Worm (Caenorhabditis elegans): ENCODE results near the gene sre-45.

Gene sre-45

DNA sequence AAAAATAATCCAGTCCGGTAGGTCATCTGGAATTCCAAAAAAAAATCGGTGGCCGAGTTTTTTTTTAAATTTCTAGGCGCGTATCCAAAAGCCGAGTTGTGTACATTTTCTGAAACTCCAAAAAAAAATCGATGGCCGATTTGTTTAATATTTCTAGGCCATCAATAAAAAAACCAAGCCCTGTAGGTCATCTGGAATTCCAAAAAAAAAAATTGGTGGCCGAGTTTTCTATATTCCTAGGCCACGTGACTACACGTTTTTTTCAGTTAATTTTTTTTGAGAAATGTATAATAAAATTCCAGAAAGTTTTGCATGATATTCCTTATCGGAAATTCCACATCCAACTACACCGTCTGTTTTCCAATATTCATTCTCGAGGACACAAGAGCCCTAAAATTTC lies at the start of gene sre-45:
Gene sre-45 (plus strand): TSS at position 301 of the 400 bp plus-strand sequence.
- no peak for TF ChIP-seq ceh-9 (tag; optimal IDR thresholded peaks at IDR 0.05)
- no peak for TF ChIP-seq hlh-8 (tag; optimal IDR thresholded peaks at IDR 0.05)
- TF ChIP-seq lin-11 (tag; optimal IDR thresholded peaks at IDR 0.05) = no peak
- TF ChIP-seq sox-2 (GFP tag; IDR thresholded peaks at IDR 0.05) = no peak
- no peak for TF ChIP-seq T23F11.4 (GFP tag; optimal IDR thresholded peaks at IDR 0.05)
- no peak for TF ChIP-seq ceh-6 (GFP tag; optimal IDR thresholded peaks at IDR 0.05)
- TF ChIP-seq K09A11.1 (tag; optimal IDR thresholded peaks at IDR 0.05; ENCODE audit: insufficient read depth) = no peak
- TF ChIP-seq lim-6 (tag; optimal IDR thresholded peaks at IDR 0.05) = no peak
- no peak for TF ChIP-seq pqm-1 (tag; optimal IDR thresholded peaks at IDR 0.05)
- no peak for TF ChIP-seq fkh-6 (tag; optimal IDR thresholded peaks at IDR 0.05)

DNA sequence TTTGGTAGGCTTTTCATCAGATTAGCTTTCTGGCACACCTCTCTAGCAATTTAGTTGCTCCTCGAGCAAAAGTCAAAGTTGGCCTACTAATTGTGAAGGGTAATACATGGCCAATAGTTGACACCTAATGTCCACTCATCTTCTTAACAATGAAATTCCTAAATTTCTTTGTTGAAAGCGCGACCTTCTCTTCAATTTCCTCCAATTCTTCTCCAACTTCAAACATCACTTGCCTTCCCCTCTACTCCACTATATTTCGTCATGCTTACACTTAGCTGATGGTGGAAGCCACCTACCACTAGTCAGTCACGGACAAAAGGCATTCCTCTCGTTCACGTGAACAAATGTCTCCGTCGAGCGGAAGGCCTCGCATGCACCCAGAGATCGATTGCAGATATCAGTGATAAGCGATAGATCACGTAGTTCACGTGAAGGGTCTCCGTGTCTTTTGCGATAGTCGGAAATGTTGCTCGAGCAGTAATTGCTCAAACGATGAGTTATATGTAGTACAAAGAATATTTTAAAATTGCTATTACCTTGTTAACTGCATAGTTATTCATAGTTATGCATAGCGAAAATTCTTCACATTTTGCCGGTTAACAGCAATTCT lies 48.6 kb upstream of the sre-45 start, which contains the start of gene E01G4.3:
Gene E01G4.3 (minus strand): TSS at position 560 of the 610 bp plus-strand sequence.
- TF ChIP-seq pqm-1 (tag; optimal IDR thresholded peaks at IDR 0.05) (peak; percentile 31), zip-5 (tag; optimal IDR thresholded peaks at IDR 0.05) (no peak), elt-2 (tag; optimal IDR thresholded peaks at IDR 0.05) (peak; percentile 84), nfya-1 (tag; optimal IDR thresholded peaks at IDR 0.05) (peak; percentile 44), ceh-18 (tag; optimal IDR thresholded peaks at IDR 0.05) (peak; percentile 72), K02D7.2 (tag; optimal IDR thresholded peaks at IDR 0.05) (no peak), rnt-1 (tag; optimal IDR thresholded peaks at IDR 0.05) (peak; percentile 59), hlh-30 (tag; optimal IDR thresholded peaks at IDR 0.05; ENCODE audit: insufficient read depth) (peak; percentile 40), nhr-11 (tag; optimal IDR thresholded peaks at IDR 0.05) (no peak)

DNA sequence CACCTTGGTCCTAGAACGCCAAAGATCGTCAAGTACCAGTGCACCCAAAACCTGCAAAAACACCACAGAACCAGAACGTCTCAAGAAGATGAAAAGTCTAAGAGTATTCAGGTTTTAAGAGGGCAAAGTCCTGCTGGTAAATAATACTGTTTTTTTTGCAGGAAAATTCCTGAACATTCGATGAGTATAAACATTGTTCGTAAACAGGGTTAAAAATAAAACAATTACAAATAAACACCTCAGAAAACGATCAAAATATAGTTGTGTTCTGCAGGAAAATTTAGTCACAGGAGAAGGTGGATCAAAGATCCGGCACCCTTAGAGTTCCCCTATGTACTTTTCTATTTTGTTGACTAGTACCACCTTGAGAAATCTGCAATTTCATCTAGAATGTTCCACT lies 47.0 kb upstream of the sre-45 start:
- no peak for TF ChIP-seq unc-3 (GFP tag; conservative IDR thresholded peaks at IDR 0.05)
- TF ChIP-seq unc-3 (tag; optimal IDR thresholded peaks at IDR 0.05) = no peak
- TF ChIP-seq sox-2 (GFP tag; IDR thresholded peaks at IDR 0.05) = no peak
- no peak for TF ChIP-seq ceh-14 (tag; optimal IDR thresholded peaks at IDR 0.05)
- no peak for TF ChIP-seq ztf-16 (tag; optimal IDR thresholded peaks at IDR 0.05)
- no peak for TF ChIP-seq eyg-1 (tag; optimal IDR thresholded peaks at IDR 0.05)
- no peak for TF ChIP-seq F13H6.1 (tag; optimal IDR thresholded peaks at IDR 0.05)
- TF ChIP-seq lin-11 (tag; optimal IDR thresholded peaks at IDR 0.05) = no peak
- no peak for TF ChIP-seq rnt-1 (tag; optimal IDR thresholded peaks at IDR 0.05)

DNA sequence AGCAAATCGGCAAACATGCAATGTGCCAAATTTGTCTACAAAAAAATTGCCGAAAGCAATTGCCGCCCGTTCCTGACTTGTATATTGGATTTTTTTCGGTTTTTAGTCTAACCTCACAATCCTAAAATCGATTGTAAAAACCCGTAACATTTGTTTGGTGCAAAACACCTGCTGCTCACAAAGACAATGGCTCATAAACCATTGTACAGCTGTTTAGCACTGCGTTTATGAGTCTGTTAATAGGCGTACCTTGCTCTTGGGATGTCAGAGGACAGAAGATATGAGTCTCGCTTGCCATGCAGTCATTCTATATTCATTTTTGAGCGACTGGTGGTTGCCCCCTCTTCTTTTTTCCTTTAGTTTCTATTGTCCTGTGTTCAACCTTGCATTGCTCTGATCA lies 45.6 kb upstream of the sre-45 start, which contains the start of gene E01G4.5:
Gene E01G4.5 (plus strand): TSS at position 301 of the 400 bp plus-strand sequence.
- no peak for TF ChIP-seq hlh-13 (GFP tag; optimal IDR thresholded peaks at IDR 0.05)
- TF ChIP-seq fkh-10 (GFP tag; optimal IDR thresholded peaks at IDR 0.05) = no peak
- no peak for TF ChIP-seq npax-4 (tag; optimal IDR thresholded peaks at IDR 0.05)
- TF ChIP-seq elt-4 (tag; optimal IDR thresholded peaks at IDR 0.05) = no peak
- no peak for TF ChIP-seq Y22D7AL.16 (tag; optimal IDR thresholded peaks at IDR 0.05)
- TF ChIP-seq hlh-6 (tag; optimal IDR thresholded peaks at IDR 0.05) = no peak
- TF ChIP-seq K02D7.2 (tag; optimal IDR thresholded peaks at IDR 0.05) = no peak
- TF ChIP-seq pha-4 (tag; optimal IDR thresholded peaks at IDR 0.05) = no peak
- TF ChIP-seq mec-3 (tag; optimal IDR thresholded peaks at IDR 0.05; ENCODE audit: borderline replicate concordance) = no peak
- TF ChIP-seq sox-2 (GFP tag; IDR thresholded peaks at IDR 0.05) = no peak
- no peak for TF ChIP-seq ahr-1 (tag; optimal IDR thresholded peaks at IDR 0.05)
- TF ChIP-seq ref-2 (tag; optimal IDR thresholded peaks at IDR 0.05) = no peak
- TF ChIP-seq rnt-1 (tag; optimal IDR thresholded peaks at IDR 0.05) = no peak
- TF ChIP-seq ceh-14 (tag; optimal IDR thresholded peaks at IDR 0.05) = no peak
- no peak for TF ChIP-seq ceh-19 (GFP tag; optimal IDR thresholded peaks at IDR 0.05)
- TF ChIP-seq ttx-3 (tag; optimal IDR thresholded peaks at IDR 0.05) = no peak

Measured in whole organism, late embryonic.